Fruit fly (Drosophila melanogaster) whole organism, adult: ENCODE measurements around the gene Grasp65.
A peak's percentile ranks its signal among the peaks of the same experiment; 100 is the strongest.

Experiments used
- CG11617 ChIP-seq: fragments of 200-800 bp; sonication (Bioruptor generic); optimal IDR thresholded peaks from 2 replicates; lab custom pipeline; 2017; ENCODE audit warnings: mild to moderate bottlenecking, missing biosample characterization, missing genetic modification reagents, missing genetic modification characterization
- CG12768 ChIP-seq: fragments of 200-800 bp; sonication (Bioruptor generic); optimal IDR thresholded peaks from 2 replicates; lab custom pipeline; 2017; ENCODE audit warnings: missing biosample characterization, missing genetic modification characterization, mild to moderate bottlenecking, moderate library complexity, missing genetic modification reagents
- CG14711 ChIP-seq: fragments of 200-800 bp; sonication (Bioruptor generic); optimal IDR thresholded peaks from 2 replicates; lab custom pipeline; 2018; ENCODE audit warnings: missing biosample characterization, mild to moderate bottlenecking, missing genetic modification characterization, moderate library complexity
- CG1620 ChIP-seq: fragments of 200-800 bp; sonication (Bioruptor generic); optimal IDR thresholded peaks from 2 replicates; lab custom pipeline; 2016; ENCODE audit warnings: missing biosample characterization, missing genetic modification characterization
- CG33017 ChIP-seq: fragments of 200-800 bp; sonication (Bioruptor generic); optimal IDR thresholded peaks from 2 replicates; lab custom pipeline; 2018; ENCODE audit warnings: missing biosample characterization, mild to moderate bottlenecking, missing genetic modification characterization, moderate library complexity
- CG5204 ChIP-seq: fragments of 200-800 bp; sonication (Bioruptor generic); optimal IDR thresholded peaks from 2 replicates; lab custom pipeline; 2016; ENCODE audit warnings: missing biosample characterization, missing genetic modification characterization
- CG7045 ChIP-seq: fragments of 200-800 bp; sonication (Bioruptor generic); optimal IDR thresholded peaks from 2 replicates; lab custom pipeline; 2017; ENCODE audit warnings: missing biosample characterization, mild to moderate bottlenecking, missing genetic modification characterization
- CG7101 ChIP-seq: fragments of 200-800 bp; sonication (Bioruptor generic); optimal IDR thresholded peaks from 2 replicates; lab custom pipeline; 2018; ENCODE audit warnings: missing biosample characterization, mild to moderate bottlenecking, missing genetic modification characterization, moderate library complexity
- Clk ChIP-seq: fragments of 200-800 bp; sonication (Bioruptor generic); optimal IDR thresholded peaks from 2 replicates; lab custom pipeline; 2017; ENCODE audit warnings: missing biosample characterization, missing genetic modification characterization
- Crg-1 ChIP-seq: fragments of 200-800 bp; sonication (Bioruptor generic); optimal IDR thresholded peaks from 2 replicates; lab custom pipeline; 2016; ENCODE audit warnings: missing biosample characterization, missing genetic modification characterization
- Hr96 ChIP-seq: fragments of 200-800 bp; sonication (Bioruptor generic); optimal IDR thresholded peaks from 2 replicates; lab custom pipeline; 2016; ENCODE audit warnings: missing biosample characterization, missing genetic modification characterization
- Mnt ChIP-seq: fragments of 200-800 bp; sonication (Bioruptor generic); optimal IDR thresholded peaks from 2 replicates; lab custom pipeline; 2016; ENCODE audit warnings: missing biosample characterization, mild to moderate bottlenecking, missing genetic modification characterization
- bab1 ChIP-seq: fragments of 200-800 bp; sonication (Bioruptor generic); optimal IDR thresholded peaks from 3 replicates; lab custom pipeline; 2019; ENCODE audit warnings: missing biosample characterization, mild to moderate bottlenecking, missing genetic modification characterization, moderate library complexity
- cic ChIP-seq: fragments of 200-800 bp; sonication (Bioruptor generic); optimal IDR thresholded peaks from 2 replicates; lab custom pipeline; 2017; ENCODE audit warnings: missing biosample characterization, mild to moderate bottlenecking, missing genetic modification characterization, moderate library complexity
- cnc ChIP-seq, 2 experiments: fragments of >200 bp; optimal IDR thresholded peaks; 2 replicates each; lab custom pipeline; 2017
- kay ChIP-seq: fragments of 200-800 bp; sonication (Bioruptor generic); peaks from one replicate; lab custom pipeline; 2016; ENCODE audit warnings: missing biosample characterization, missing genetic modification characterization, borderline replicate concordance
- ovo ChIP-seq: fragments of 200-800 bp; sonication (Bioruptor generic); optimal IDR thresholded peaks from 2 replicates; lab custom pipeline; 2016; ENCODE audit warnings: missing biosample characterization, missing genetic modification characterization
- pad ChIP-seq: fragments of 200-800 bp; sonication (Bioruptor generic); optimal IDR thresholded peaks from 3 replicates; lab custom pipeline; 2017; ENCODE audit warnings: missing biosample characterization, missing genetic modification characterization, mild to moderate bottlenecking, moderate library complexity, missing genetic modification reagents
- tj ChIP-seq: fragments of 200-800 bp; sonication (Bioruptor generic); optimal IDR thresholded peaks from 3 replicates; lab custom pipeline; 2017; ENCODE audit warnings: missing biosample characterization, mild to moderate bottlenecking, missing genetic modification characterization, moderate library complexity
- toe ChIP-seq: fragments of 200-800 bp; sonication (Bioruptor generic); optimal IDR thresholded peaks from 2 replicates; lab custom pipeline; 2016; ENCODE audit warnings: missing biosample characterization, missing genetic modification characterization

The Grasp65 gene

dm6 chr3L:19908201-19909127, 16.3 kb upstream of the Grasp65 start:
- TF ChIP-seq CG14711 (tag; lab: Kevin White, UChicago), result no peak
- TF ChIP-seq tj, result peak; percentile 60
- TF ChIP-seq pad, result no peak
- no peak for TF ChIP-seq Crg-1 (GFP tag; lab: Kevin White, UChicago)
- TF ChIP-seq CG12768 (GFP tag; lab: Kevin White, UChicago), result peak; percentile 9
- TF ChIP-seq bab1, result no peak
- TF ChIP-seq kay (GFP tag; lab: Kevin White, UChicago), result no peak
- no peak for TF ChIP-seq Hr96 (GFP tag; lab: Kevin White, UChicago)
- no peak for TF ChIP-seq CG7045 (GFP tag; lab: Kevin White, UChicago)
- TF ChIP-seq CG33017 (tag; lab: Kevin White, UChicago), result peak; percentile 30
- TF ChIP-seq CG1620 (GFP tag; lab: Kevin White, UChicago), result no peak
- TF ChIP-seq ovo, result no peak
- no peak for TF ChIP-seq CG5204
- TF ChIP-seq toe (GFP tag; lab: Kevin White, UChicago), result no peak
- TF ChIP-seq CG11617 (GFP tag; lab: Kevin White, UChicago), result no peak
- TF ChIP-seq cnc (optimal IDR thresholded peaks at IDR 0.05; lab: Kevin White, UChicago), result no peak
- TF ChIP-seq cic (GFP tag; lab: Kevin White, UChicago), result peak; percentile 71
- no peak for TF ChIP-seq CG7101 (tag; lab: Kevin White, UChicago)
- TF ChIP-seq Mnt (GFP tag; lab: Kevin White, UChicago), result peak; percentile 65
- peak; percentile 7 for TF ChIP-seq Clk (GFP tag; lab: Kevin White, UChicago)

dm6 chr3L:19909234-19910053, 15.3 kb upstream of the Grasp65 start:
- TF ChIP-seq Crg-1 (GFP tag; lab: Kevin White, UChicago) (no peak), CG5204 (no peak), CG1620 (GFP tag; lab: Kevin White, UChicago) (peak; percentile 47), toe (GFP tag; lab: Kevin White, UChicago) (no peak), Hr96 (GFP tag; lab: Kevin White, UChicago) (no peak), Mnt (GFP tag; lab: Kevin White, UChicago) (peak; percentile 29), CG33017 (tag; lab: Kevin White, UChicago) (peak; percentile 43), CG14711 (tag; lab: Kevin White, UChicago) (peak; percentile 48), cic (GFP tag; lab: Kevin White, UChicago) (no peak), kay (GFP tag; lab: Kevin White, UChicago) (no peak), pad (peak; percentile 55), bab1 (peak; percentile 19), CG12768 (GFP tag; lab: Kevin White, UChicago) (no peak), CG7045 (GFP tag; lab: Kevin White, UChicago) (no peak), Clk (GFP tag; lab: Kevin White, UChicago) (no peak), CG11617 (GFP tag; lab: Kevin White, UChicago) (peak; percentile 47), CG7101 (tag; lab: Kevin White, UChicago) (peak; percentile 43), ovo (no peak), cnc (optimal IDR thresholded peaks at IDR 0.05; lab: Kevin White, UChicago) (no peak), tj (no peak)

- TF ChIP-seq tj, result no peak
- peak; percentile 47 for TF ChIP-seq pad
- peak; percentile 62 for TF ChIP-seq CG11617 (GFP tag; lab: Kevin White, UChicago)
- TF ChIP-seq Hr96 (GFP tag; lab: Kevin White, UChicago), result no peak
- TF ChIP-seq CG12768 (GFP tag; lab: Kevin White, UChicago), result no peak
- TF ChIP-seq ovo, result no peak
- TF ChIP-seq Mnt (GFP tag; lab: Kevin White, UChicago), result peak; percentile 58
- TF ChIP-seq CG14711 (tag; lab: Kevin White, UChicago), result peak; percentile 81
- TF ChIP-seq CG7045 (GFP tag; lab: Kevin White, UChicago), result no peak
- TF ChIP-seq bab1, result peak; percentile 51
- TF ChIP-seq CG1620 (GFP tag; lab: Kevin White, UChicago), result no peak
- no peak for TF ChIP-seq cnc (optimal IDR thresholded peaks at IDR 0.05; lab: Kevin White, UChicago)
- TF ChIP-seq CG7101 (tag; lab: Kevin White, UChicago), result peak; percentile 51
- peak; percentile 47 for TF ChIP-seq cic (GFP tag; lab: Kevin White, UChicago)
- TF ChIP-seq CG33017 (tag; lab: Kevin White, UChicago), result no peak
These were observed 14.7 kb upstream of the Grasp65 start, which contains the start of the genes Mi-2 and Prp3 for dm6 chr3L:19910054-19910414. Mi-2 (minus strand) TSS chr3L:19910215. Prp3 (plus strand) TSS chr3L:19910300.

dm6 chr3L:19913328-19913936, 11.3 kb upstream of the Grasp65 start, which contains the start of gene Mtr3:
Mtr3 (minus strand) TSS chr3L:19913715.
- TF ChIP-seq CG7101 (tag; lab: Kevin White, UChicago) (no peak), CG5204 (no peak), CG11617 (GFP tag; lab: Kevin White, UChicago) (no peak), Clk (GFP tag; lab: Kevin White, UChicago) (no peak), CG33017 (tag; lab: Kevin White, UChicago) (no peak), CG7045 (GFP tag; lab: Kevin White, UChicago) (no peak), bab1 (peak; percentile 18)
